Worm (Caenorhabditis elegans) whole organism, L3 larva: ENCODE data around the gene fbxb-65.

Experiments
- ZK546.5 ChIP-seq: sonication (generic microtip); optimal IDR thresholded peaks from 2 replicates; lab custom pipeline; 2017; ENCODE audit warnings: missing biosample characterization, missing genetic modification characterization
- ama-1 ChIP-seq: fragments of 150-350 bp; optimal IDR thresholded peaks from 2 replicates; lab custom pipeline; 2018
- lin-15B ChIP-seq: fragments of 150-350 bp; optimal IDR thresholded peaks from 2 replicates; lab custom pipeline; 2014; ENCODE audit warnings: missing biosample characterization, missing genetic modification characterization
- lin-39 ChIP-seq: fragments of 150-350 bp; optimal IDR thresholded peaks from 2 replicates; lab custom pipeline; 2018; ENCODE audit warnings: missing biosample characterization, missing genetic modification reagents, missing genetic modification characterization
- lsy-12 ChIP-seq: sonication (generic microtip); optimal IDR thresholded peaks from 2 replicates; lab custom pipeline; 2016; ENCODE audit warnings: mild to moderate bottlenecking, missing genetic modification characterization, missing compliant biosample characterization
- nhr-25 ChIP-seq: sonication (generic microtip); optimal IDR thresholded peaks from 2 replicates; lab custom pipeline; 2017; ENCODE audit warnings: missing biosample characterization, missing genetic modification characterization
- nhr-43 ChIP-seq: sonication (generic microtip); optimal IDR thresholded peaks from 2 replicates; lab custom pipeline; 2016; ENCODE audit warnings: mild to moderate bottlenecking, missing genetic modification characterization, missing compliant biosample characterization; ENCODE audit not compliant: poor library complexity, severe bottlenecking
- sea-2 ChIP-seq: fragments of 150-350 bp; sonication (generic microtip); optimal IDR thresholded peaks from 4 replicates; lab custom pipeline; 2014; ENCODE audit warnings: missing biosample characterization, missing genetic modification reagents, missing genetic modification characterization
- unc-62 ChIP-seq: fragments of 150-350 bp; sonication (generic microtip); optimal IDR thresholded peaks from 4 replicates; lab custom pipeline; 2014; ENCODE audit warnings: missing biosample characterization, missing genetic modification reagents, missing genetic modification characterization
- zag-1 ChIP-seq: fragments of 150-350 bp; optimal IDR thresholded peaks from 2 replicates; lab custom pipeline; 2014; ENCODE audit warnings: missing biosample characterization, missing genetic modification characterization
- ztf-11 ChIP-seq: fragments of 150-350 bp; optimal IDR thresholded peaks from 2 replicates; lab custom pipeline; 2014; ENCODE audit warnings: missing biosample characterization, missing genetic modification characterization

DNA sequence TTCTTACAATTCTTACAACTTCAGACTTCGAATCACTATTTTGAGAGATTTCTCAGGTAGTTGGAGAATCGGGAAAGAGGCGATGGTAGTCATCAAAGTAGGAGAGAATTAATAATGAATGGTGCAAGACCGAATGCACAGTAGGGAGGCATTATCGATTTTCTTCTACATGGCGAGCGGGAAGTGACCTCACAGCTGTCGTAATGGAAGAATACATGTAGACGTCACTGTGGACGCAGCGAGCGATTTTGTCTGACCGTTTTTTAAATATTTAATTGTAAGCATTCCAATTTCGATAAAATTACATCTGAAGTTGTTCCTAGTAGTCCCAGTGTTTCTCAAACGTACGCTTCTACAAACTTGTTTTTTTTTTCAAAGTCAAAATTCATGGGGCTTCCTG lies 19.8 kb upstream of the fbxb-65 start, which contains the start of gene F55C9.11:
- TF ChIP-seq sea-2 (GFP tag; lab: Kevin White, UChicago) (no peak), nhr-43 (tag; lab: Kevin White, UChicago) (no peak), nhr-25 (no peak), lin-15B (tag; lab: Kevin White, UChicago) (no peak), ama-1 (no peak), lin-39 (tag; lab: Kevin White, UChicago) (no peak), unc-62 (no peak), ZK546.5 (no peak), zag-1 (no peak), ztf-11 (no peak), lsy-12 (tag; lab: Kevin White, UChicago) (no peak)
